Worm (Caenorhabditis elegans): ENCODE measurements around the gene srh-69.
A peak's percentile ranks its signal among the peaks of the same experiment; 100 is the strongest.

srh-69 gene

ce11 chrII:12485060-12485459, 29.5 kb downstream of the srh-69 start, which contains the start of gene F15A4.10:
TSS of gene F15A4.10 (minus strand) at chrII:12485160.
- TF ChIP-seq hif-1 (tag; optimal IDR thresholded peaks at IDR 0.05) (no peak), set-16 (GFP tag; IDR thresholded peaks at IDR 0.05) (0 out of 2 replicates have a peak, but pooled peaks have one; percentile 0)

ce11 chrII:12482622-12483021, 31.9 kb downstream of the srh-69 start, which contains the start of gene fbxb-102:
TSS of gene fbxb-102 (plus strand) at chrII:12482922.
- no peak for TF ChIP-seq daf-19 (GFP tag; conservative IDR thresholded peaks at IDR 0.05)
- TF ChIP-seq ZK337.2 (GFP tag; IDR thresholded peaks at IDR 0.05): no peak
- TF ChIP-seq F49E8.2 (tag; optimal IDR thresholded peaks at IDR 0.05; ENCODE audit: borderline replicate concordance): no peak
- TF ChIP-seq nhr-6 (tag; optimal IDR thresholded peaks at IDR 0.05): no peak
- TF ChIP-seq unc-39 (tag; optimal IDR thresholded peaks at IDR 0.05): no peak
- TF ChIP-seq tra-1 (GFP tag; IDR thresholded peaks at IDR 0.05): no peak
- no peak for TF ChIP-seq gei-8 (GFP tag; optimal IDR thresholded peaks at IDR 0.05)
- TF ChIP-seq dve-1 (tag; optimal IDR thresholded peaks at IDR 0.05; ENCODE audit: insufficient read depth): no peak
- no peak for TF ChIP-seq daf-12 (tag; optimal IDR thresholded peaks at IDR 0.05)
- TF ChIP-seq rbr-2 (tag; optimal IDR thresholded peaks at IDR 0.05): no peak
- no peak for TF ChIP-seq unc-62 (GFP tag; optimal IDR thresholded peaks at IDR 0.05 in 1 of 2)
- no peak for TF ChIP-seq unc-62 (tag; optimal IDR thresholded peaks at IDR 0.05)
- no peak for TF ChIP-seq php-3 (GFP tag; IDR thresholded peaks at IDR 0.05)
- TF ChIP-seq D1046.2 (GFP tag; IDR thresholded peaks at IDR 0.05): no peak
- TF ChIP-seq zip-2 (tag; optimal IDR thresholded peaks at IDR 0.05): no peak
- no peak for TF ChIP-seq lin-38 (GFP tag; IDR thresholded peaks at IDR 0.05)
- no peak for TF ChIP-seq ceh-32 (tag; optimal IDR thresholded peaks at IDR 0.05; ENCODE audit: poor library complexity)
- TF ChIP-seq saeg-2 (GFP tag; IDR thresholded peaks at IDR 0.05): no peak
- TF ChIP-seq F44E2.7 (GFP tag; IDR thresholded peaks at IDR 0.05): no peak
- TF ChIP-seq ceh-44 (GFP tag; IDR thresholded peaks at IDR 0.05): no peak
- no peak for TF ChIP-seq aly-2 (tag; optimal IDR thresholded peaks at IDR 0.05)

ce11 chrII:12481645-12482044, 32.9 kb downstream of the srh-69 start:
- TF ChIP-seq pqm-1 (tag; optimal IDR thresholded peaks at IDR 0.05): no peak

ce11 chrII:12480811-12481210, 33.7 kb downstream of the srh-69 start, which contains the start of gene arrd-9:
TSS of gene arrd-9 (minus strand) at chrII:12480911.
- TF ChIP-seq lsy-2 (tag; optimal IDR thresholded peaks at IDR 0.05) (no peak), lin-1 (GFP tag; IDR thresholded peaks at IDR 0.05) (no peak), D1046.2 (GFP tag; IDR thresholded peaks at IDR 0.05) (no peak), zip-11 (GFP tag; IDR thresholded peaks at IDR 0.05) (no peak), ZK546.5 (tag; optimal IDR thresholded peaks at IDR 0.05) (no peak), ZK337.2 (GFP tag; IDR thresholded peaks at IDR 0.05) (no peak), php-3 (GFP tag; IDR thresholded peaks at IDR 0.05) (no peak), daf-12 (tag; optimal IDR thresholded peaks at IDR 0.05) (no peak), ces-1 (GFP tag; optimal IDR thresholded peaks at IDR 0.05) (no peak), madf-5 (GFP tag; IDR thresholded peaks at IDR 0.05) (no peak), attf-4 (tag; optimal IDR thresholded peaks at IDR 0.05) (no peak), ceh-62 (tag; optimal IDR thresholded peaks at IDR 0.05) (no peak), mxl-3 (GFP tag; optimal IDR thresholded peaks at IDR 0.05) (no peak), nhr-6 (tag; optimal IDR thresholded peaks at IDR 0.05) (no peak), dmd-8 (GFP tag; IDR thresholded peaks at IDR 0.05) (no peak), sdz-12 (GFP tag; optimal IDR thresholded peaks at IDR 0.05) (no peak)

- TF ChIP-seq aha-1 (tag) (peak; percentile 72), skn-1 (tag; optimal IDR thresholded peaks at IDR 0.05) (no peak)
These were observed 41.1 kb downstream of the srh-69 start, which contains the start of gene srg-17 for ce11 chrII:12473406-12473805. TSS of gene srg-17 (plus strand) at chrII:12473706.

All from whole organism, L4 larva.